Worm (Caenorhabditis elegans): ENCODE results near the gene ttbk-7.
A peak's percentile ranks its signal among the peaks of the same experiment; 100 is the strongest.

ttbk-7 gene

DNA sequence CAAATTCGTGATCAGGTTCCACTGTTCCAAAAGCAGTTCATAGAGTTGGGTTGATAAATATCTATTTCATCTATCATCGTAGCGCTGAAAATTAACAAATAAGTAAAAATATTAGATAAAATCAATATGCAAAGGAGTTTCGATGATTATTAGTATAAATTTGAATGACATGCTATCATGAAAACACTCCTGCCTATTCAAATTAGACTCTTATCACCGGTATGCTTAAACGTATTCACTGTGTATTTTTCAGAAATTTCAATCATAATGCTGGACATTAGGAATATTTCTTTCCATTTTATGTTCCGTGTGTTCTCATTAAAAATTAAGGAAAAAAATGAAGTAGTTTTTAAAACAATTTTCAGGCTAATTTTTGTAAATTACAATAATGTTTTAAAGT lies 50.4 kb downstream of the ttbk-7 start, which contains the start of gene C44H9.6:
Gene C44H9.6 (minus strand): TSS at position 101 of the 400 bp plus-strand sequence.
- TF ChIP-seq fkh-10 (GFP tag; optimal IDR thresholded peaks at IDR 0.05) (no peak), tbx-2 (tag; optimal IDR thresholded peaks at IDR 0.05) (no peak), elt-2 (tag; optimal IDR thresholded peaks at IDR 0.05) (peak; percentile 35)

DNA sequence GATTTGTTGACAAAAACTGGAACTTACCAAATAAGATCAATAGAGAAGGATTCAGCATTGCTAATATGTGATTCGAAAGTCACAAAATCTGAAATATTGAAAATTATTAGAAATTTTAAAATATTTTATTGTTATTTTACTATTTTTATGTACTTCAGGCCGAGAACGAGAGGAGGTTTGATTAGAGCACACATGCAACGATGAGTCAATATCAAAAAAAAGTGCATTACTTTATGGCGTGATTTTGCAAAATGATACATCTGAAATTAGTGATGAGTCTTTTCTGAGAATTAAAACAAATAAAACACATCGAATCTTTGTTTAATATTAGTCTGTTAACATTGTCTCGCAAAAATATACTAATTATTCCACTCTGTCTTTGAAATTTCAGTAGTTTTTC lies 50.9 kb downstream of the ttbk-7 start:
- TF ChIP-seq pqm-1 (tag; optimal IDR thresholded peaks at IDR 0.05) (peak; percentile 56), elt-2 (tag; optimal IDR thresholded peaks at IDR 0.05) (no peak)

All from whole organism, L3 larva.